Worm (Caenorhabditis elegans) whole organism, early embryonic: ENCODE measurements around the gene Y39F10A.1.
A peak's percentile ranks its signal among the peaks of the same experiment; 100 is the strongest.

Experiments
- B0310.2 ChIP-seq: sonication (generic microtip); optimal IDR thresholded peaks from 2 replicates; lab custom pipeline; 2016; ENCODE audit warnings: mild to moderate bottlenecking, missing genetic modification characterization, missing compliant biosample characterization
- F13C5.2 ChIP-seq: sonication (generic microtip); optimal IDR thresholded peaks from 2 replicates; lab custom pipeline; 2017; ENCODE audit warnings: mild to moderate bottlenecking, missing genetic modification characterization, inconsistent platforms, missing compliant biosample characterization
- aly-1 ChIP-seq: sonication (generic microtip); optimal IDR thresholded peaks from 2 replicates; lab custom pipeline; 2016; ENCODE audit warnings: missing genetic modification characterization, missing compliant biosample characterization
- ama-1 ChIP-seq: fragments of 150-350 bp; optimal IDR thresholded peaks from 2 replicates; lab custom pipeline; 2014
- ceh-13 ChIP-seq: fragments of 200-800 bp; sonication (Bioruptor generic); optimal IDR thresholded peaks from 2 replicates; lab custom pipeline; 2018; ENCODE audit warnings: mild to moderate bottlenecking, missing genetic modification characterization, missing compliant biosample characterization
- ceh-36 ChIP-seq: sonication (generic microtip); optimal IDR thresholded peaks from 2 replicates; lab custom pipeline; 2016; ENCODE audit warnings: missing genetic modification characterization, inconsistent platforms, missing compliant biosample characterization
- ets-7 ChIP-seq: sonication (generic microtip); optimal IDR thresholded peaks from 2 replicates; lab custom pipeline; 2016; ENCODE audit warnings: missing genotype, missing genetic modification characterization, missing compliant biosample characterization
- flt-1 ChIP-seq: fragments of 200-800 bp; sonication (Bioruptor generic); IDR thresholded peaks from 2 replicates; pipeline ENCODE4 v1.3.6; 2022; ENCODE audit warnings: missing genetic modification characterization, missing compliant biosample characterization
- hmbx-1 ChIP-seq: sonication (generic microtip); optimal IDR thresholded peaks from 2 replicates; lab custom pipeline; 2016; ENCODE audit warnings: mild to moderate bottlenecking, missing genetic modification characterization, missing compliant biosample characterization
- hmg-4 ChIP-seq: fragments of 200-800 bp; sonication (Bioruptor generic); optimal IDR thresholded peaks from 2 replicates; lab custom pipeline; 2018; ENCODE audit warnings: mild to moderate bottlenecking, missing genetic modification characterization, missing compliant biosample characterization
- hnd-1 ChIP-seq: sonication (generic microtip); optimal IDR thresholded peaks from 2 replicates; lab custom pipeline; 2016; ENCODE audit warnings: missing genetic modification characterization, missing compliant biosample characterization
- pes-1 ChIP-seq: fragments of 200-800 bp; sonication (Bioruptor generic); IDR thresholded peaks from 2 replicates; pipeline ENCODE4 v1.3.6; 2022; ENCODE audit warnings: missing genetic modification reagents, missing genetic modification characterization, missing compliant biosample characterization
- scrt-1 ChIP-seq: fragments of 200-800 bp; sonication (Bioruptor generic); IDR thresholded peaks from 2 replicates; pipeline ENCODE4 v1.3.6; 2022; ENCODE audit warnings: missing genetic modification characterization, missing compliant biosample characterization
- sea-1 ChIP-seq: fragments of 200-800 bp; sonication (Bioruptor generic); conservative IDR thresholded peaks from 2 replicates; pipeline ENCODE4 v1.3.6; 2022; ENCODE audit warnings: missing genetic modification characterization, missing compliant biosample characterization
- tbx-11 ChIP-seq: fragments of 200-800 bp; sonication (Bioruptor generic); IDR thresholded peaks from 2 replicates; pipeline ENCODE4 v1.3.6; 2022; ENCODE audit warnings: missing genetic modification characterization, missing compliant biosample characterization
- tbx-37 ChIP-seq: fragments of 200-800 bp; sonication (Bioruptor generic); conservative IDR thresholded peaks from 2 replicates; pipeline ENCODE4 v1.3.6; 2022; ENCODE audit warnings: missing genetic modification reagents, missing genetic modification characterization, missing compliant biosample characterization
- tra-4 ChIP-seq: sonication (generic microtip); optimal IDR thresholded peaks from 2 replicates; lab custom pipeline; 2017; ENCODE audit warnings: missing genetic modification characterization, missing compliant biosample characterization

Y39F10A.1 gene

DNA sequence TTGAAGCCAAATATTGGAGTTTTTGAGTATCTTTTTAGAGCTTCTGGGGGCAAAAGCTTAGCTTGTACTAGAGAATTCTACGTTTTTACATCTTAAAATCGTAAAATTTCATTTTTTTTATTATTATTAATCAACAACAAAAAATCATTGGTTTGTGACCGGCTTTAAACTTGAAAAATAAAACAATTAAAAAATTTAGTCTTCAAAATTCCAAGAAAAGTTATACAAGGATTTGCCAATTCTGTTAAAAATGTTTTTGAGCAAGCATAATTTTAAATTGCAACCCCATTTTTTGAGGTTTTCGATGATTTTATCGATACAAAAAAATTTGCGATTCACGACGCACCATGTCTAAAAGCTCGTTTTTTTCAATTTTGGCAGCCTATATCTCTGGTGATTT, 17.9 kb upstream of the Y39F10A.1 start:
- no peak for TF ChIP-seq hmg-4 (GFP tag; lab: Kevin White, UChicago)
- no peak for TF ChIP-seq tra-4 (tag; lab: Kevin White, UChicago)
- no peak for TF ChIP-seq scrt-1 (GFP tag; lab: Robert Waterston, UW)
- TF ChIP-seq F13C5.2 (tag; lab: Kevin White, UChicago) = no peak
- no peak for TF ChIP-seq sea-1 (GFP tag; lab: Robert Waterston, UW)

DNA sequence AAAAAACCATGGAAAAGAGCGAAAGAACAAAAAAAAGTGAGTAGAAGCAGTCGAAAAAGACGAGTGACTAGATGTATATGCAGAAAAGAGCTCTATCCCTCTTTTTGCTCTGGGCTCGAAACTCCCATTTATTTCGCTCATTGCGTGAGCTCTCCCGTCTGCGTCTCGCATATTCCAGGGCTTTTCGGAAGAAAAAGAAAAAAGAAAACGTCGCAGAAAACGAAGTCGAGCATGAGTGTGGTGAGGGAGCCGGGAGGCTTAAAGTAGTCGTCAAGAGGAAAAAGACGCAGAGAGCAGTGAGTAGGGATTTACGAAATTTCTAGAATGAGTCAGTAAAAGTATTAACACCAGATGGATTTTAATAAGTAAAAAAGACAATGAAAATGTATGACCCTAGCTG, 15.3 kb upstream of the Y39F10A.1 start:
- TF ChIP-seq sea-1 (GFP tag; lab: Robert Waterston, UW) = no peak
- TF ChIP-seq ceh-13 (GFP tag; lab: Kevin White, UChicago) = no peak
- no peak for TF ChIP-seq ceh-36 (tag; lab: Kevin White, UChicago)
- TF ChIP-seq ets-7 (tag; lab: Kevin White, UChicago) = no peak
- TF ChIP-seq tbx-37 (GFP tag; lab: Robert Waterston, UW) = no peak
- TF ChIP-seq pes-1 (GFP tag; lab: Robert Waterston, UW) = no peak
- no peak for TF ChIP-seq F13C5.2 (tag; lab: Kevin White, UChicago)
- no peak for TF ChIP-seq tbx-11 (GFP tag; lab: Robert Waterston, UW)
- TF ChIP-seq hnd-1 (tag; lab: Kevin White, UChicago) = no peak
- no peak for TF ChIP-seq tra-4 (tag; lab: Kevin White, UChicago)

- TF ChIP-seq hmbx-1 = no peak
- TF ChIP-seq flt-1 = no peak
- TF ChIP-seq sea-1 (GFP tag; lab: Robert Waterston, UW) = no peak
These were observed 14.9 kb upstream of the Y39F10A.1 start for ce11 chrII:760276-760675.

ce11 chrII:762942-763341, 12.2 kb upstream of the Y39F10A.1 start:
- TF ChIP-seq hmbx-1 (no peak), tra-4 (tag; lab: Kevin White, UChicago) (no peak), aly-1 (tag; lab: Kevin White, UChicago) (no peak), hmg-4 (GFP tag; lab: Kevin White, UChicago) (no peak), scrt-1 (GFP tag; lab: Robert Waterston, UW) (no peak), flt-1 (no peak), sea-1 (GFP tag; lab: Robert Waterston, UW) (no peak), B0310.2 (tag; lab: Kevin White, UChicago) (no peak), ama-1 (lab: Kevin White, UChicago) (no peak), hnd-1 (tag; lab: Kevin White, UChicago) (no peak), ceh-36 (tag; lab: Kevin White, UChicago) (no peak), pes-1 (GFP tag; lab: Robert Waterston, UW) (no peak), tbx-11 (GFP tag; lab: Robert Waterston, UW) (no peak)

ce11 chrII:764385-764784, 10.7 kb upstream of the Y39F10A.1 start:
- 0 out of 2 replicates have a peak, but pooled peaks have one; percentile 15 for TF ChIP-seq pes-1 (GFP tag; lab: Robert Waterston, UW)
- TF ChIP-seq ceh-36 (tag; lab: Kevin White, UChicago) = no peak

DNA sequence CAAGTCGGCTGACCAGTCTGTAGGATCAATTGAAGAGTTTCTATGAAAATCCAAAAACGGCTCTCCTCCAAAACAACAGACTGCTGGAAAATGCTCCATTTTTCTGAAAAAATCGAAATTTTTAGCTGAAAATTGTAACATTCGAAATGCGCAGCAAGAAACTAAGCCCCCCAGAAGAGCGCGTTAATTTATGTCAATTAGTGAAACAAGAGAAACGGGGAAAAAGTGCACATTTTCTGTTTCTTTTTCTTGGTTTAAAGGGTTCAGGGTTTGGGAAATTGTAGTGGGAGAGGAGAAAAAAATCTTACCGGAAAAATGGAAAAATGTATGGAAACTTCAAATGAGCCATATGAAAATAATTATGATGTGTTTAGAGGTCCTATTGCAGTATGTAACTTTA, 9.9 kb upstream of the Y39F10A.1 start, which contains the start of gene C08G5.7:
TSS of gene C08G5.7 (minus strand) at position 101 of the 400 bp plus-strand sequence.
- TF ChIP-seq tbx-11 (GFP tag; lab: Robert Waterston, UW) (no peak), tra-4 (tag; lab: Kevin White, UChicago) (no peak), ceh-13 (GFP tag; lab: Kevin White, UChicago) (no peak), ets-7 (tag; lab: Kevin White, UChicago) (no peak), hnd-1 (tag; lab: Kevin White, UChicago) (no peak), sea-1 (GFP tag; lab: Robert Waterston, UW) (no peak), hmbx-1 (no peak), hmg-4 (GFP tag; lab: Kevin White, UChicago) (no peak), pes-1 (GFP tag; lab: Robert Waterston, UW) (no peak), tbx-37 (GFP tag; lab: Robert Waterston, UW) (no peak), scrt-1 (GFP tag; lab: Robert Waterston, UW) (no peak), B0310.2 (tag; lab: Kevin White, UChicago) (no peak), F13C5.2 (tag; lab: Kevin White, UChicago) (no peak), ceh-36 (tag; lab: Kevin White, UChicago) (no peak), flt-1 (no peak), ama-1 (lab: Kevin White, UChicago) (no peak), aly-1 (tag; lab: Kevin White, UChicago) (no peak)

DNA sequence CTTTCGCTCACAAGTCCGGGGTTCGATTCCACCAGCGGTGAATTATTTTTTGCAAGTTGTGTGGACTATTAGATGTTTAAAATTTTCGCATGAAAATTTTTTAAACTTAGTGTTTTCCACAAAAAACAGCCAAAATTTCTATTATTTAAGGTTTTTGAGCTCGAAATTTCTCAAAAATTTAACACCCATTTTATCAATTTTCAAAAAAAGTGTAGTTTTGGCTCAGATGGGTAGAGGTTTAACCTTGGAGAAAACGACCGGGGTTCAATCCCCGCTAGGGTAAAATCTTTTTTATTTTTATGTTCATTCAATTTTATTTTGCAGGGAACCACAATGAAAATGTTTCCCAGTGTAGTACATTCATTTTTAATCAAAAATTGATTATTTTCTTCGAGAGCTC, 5.9 kb upstream of the Y39F10A.1 start:
- TF ChIP-seq F13C5.2 (tag; lab: Kevin White, UChicago) (no peak), flt-1 (no peak), aly-1 (tag; lab: Kevin White, UChicago) (no peak), ceh-36 (tag; lab: Kevin White, UChicago) (no peak)

DNA sequence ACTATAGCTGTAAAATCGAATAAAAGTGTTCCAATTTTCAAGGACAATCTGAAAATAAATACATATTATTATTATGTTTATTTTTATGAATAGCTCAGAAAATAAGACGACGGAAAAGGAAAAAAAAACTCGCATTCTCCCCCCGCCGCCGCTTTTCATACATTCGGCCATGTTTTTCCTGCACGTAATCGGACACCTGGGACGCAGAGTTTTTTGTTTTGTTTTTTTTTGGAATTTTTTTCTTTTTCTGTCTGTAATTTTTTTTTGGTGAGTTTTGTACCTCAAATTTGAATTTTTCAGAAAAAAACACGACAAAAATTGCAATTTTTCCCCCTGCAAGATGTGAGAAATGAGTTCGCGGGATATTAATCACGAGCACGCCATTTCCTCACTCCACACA, 4.9 kb upstream of the Y39F10A.1 start, which contains the start of gene C08G5.6:
TSS of gene C08G5.6 (plus strand) at position 301 of the 400 bp plus-strand sequence.
- TF ChIP-seq ceh-36 (tag; lab: Kevin White, UChicago) = no peak
- no peak for TF ChIP-seq sea-1 (GFP tag; lab: Robert Waterston, UW)
- no peak for TF ChIP-seq tbx-37 (GFP tag; lab: Robert Waterston, UW)
- TF ChIP-seq aly-1 (tag; lab: Kevin White, UChicago) = no peak
- TF ChIP-seq hmbx-1 = no peak
